Worm (Caenorhabditis elegans) whole organism, L3 larva: ENCODE data around the gene gmn-1.

Source experiments
- R02D3.7 ChIP-seq: fragments of 150-350 bp; optimal IDR thresholded peaks from 2 replicates; lab custom pipeline; 2014; ENCODE audit warnings: missing biosample characterization, missing genetic modification characterization
- ZK546.5 ChIP-seq: sonication (generic microtip); optimal IDR thresholded peaks from 2 replicates; lab custom pipeline; 2017; ENCODE audit warnings: missing biosample characterization, missing genetic modification characterization
- aly-2 ChIP-seq: fragments of 150-350 bp; optimal IDR thresholded peaks from 2 replicates; lab custom pipeline; 2014; ENCODE audit warnings: missing biosample characterization, missing genetic modification characterization
- ama-1 ChIP-seq: fragments of 150-350 bp; optimal IDR thresholded peaks from 2 replicates; lab custom pipeline; 2018
- ceh-16 ChIP-seq: sonication (generic microtip); optimal IDR thresholded peaks from 2 replicates; lab custom pipeline; 2017; ENCODE audit warnings: missing biosample characterization, missing genetic modification characterization
- ceh-28 ChIP-seq: fragments of 150-350 bp; optimal IDR thresholded peaks from 2 replicates; lab custom pipeline; 2014; ENCODE audit warnings: missing biosample characterization, missing genetic modification reagents, missing genetic modification characterization
- ceh-82 ChIP-seq: fragments of 150-350 bp; optimal IDR thresholded peaks from 2 replicates; lab custom pipeline; 2014; ENCODE audit warnings: missing biosample characterization, missing genetic modification characterization
- ceh-9 ChIP-seq: sonication (generic microtip); optimal IDR thresholded peaks from 2 replicates; lab custom pipeline; 2018; ENCODE audit warnings: missing biosample characterization, missing genetic modification characterization
- elt-1 ChIP-seq: fragments of 150-350 bp; optimal IDR thresholded peaks from 2 replicates; lab custom pipeline; 2014; ENCODE audit warnings: missing biosample characterization, missing genetic modification characterization
- elt-2 ChIP-seq: sonication (generic microtip); optimal IDR thresholded peaks from 2 replicates; lab custom pipeline; 2016; ENCODE audit warnings: missing genetic modification reagents, mild to moderate bottlenecking, missing genetic modification characterization, missing compliant biosample characterization
- elt-3 ChIP-seq, 3 experiments: fragments of 150-350 bp in 1 of 3; sonication (generic microtip) in 2 of 3; optimal IDR thresholded peaks; 2 replicates in 2 of 3; 4 replicates in 1 of 3; lab custom pipeline; 2014 to 2017; ENCODE audit warnings: missing biosample characterization in 3 of 3, missing genetic modification characterization in 3 of 3
- eor-1 ChIP-seq, 2 experiments: fragments of 150-350 bp; optimal IDR thresholded peaks; 2 replicates each; lab custom pipeline; 2014 to 2018; ENCODE audit warnings: missing biosample characterization in 2 of 2, missing genetic modification characterization in 2 of 2
- fkh-10 ChIP-seq: sonication (generic microtip); optimal IDR thresholded peaks from 2 replicates; lab custom pipeline; 2017; ENCODE audit warnings: missing biosample characterization, missing genetic modification reagents, missing genetic modification characterization
- fkh-2 ChIP-seq: fragments of 150-350 bp; optimal IDR thresholded peaks from 2 replicates; lab custom pipeline; 2014; ENCODE audit warnings: missing biosample characterization, missing genetic modification reagents, missing genetic modification characterization
- jun-1 ChIP-seq: fragments of 150-350 bp; optimal IDR thresholded peaks from 2 replicates; lab custom pipeline; 2014; ENCODE audit warnings: missing biosample characterization, missing genetic modification reagents, missing genetic modification characterization
- lin-39 ChIP-seq: fragments of 150-350 bp; optimal IDR thresholded peaks from 2 replicates; lab custom pipeline; 2018; ENCODE audit warnings: missing biosample characterization, missing genetic modification reagents, missing genetic modification characterization
- lsy-12 ChIP-seq: sonication (generic microtip); optimal IDR thresholded peaks from 2 replicates; lab custom pipeline; 2016; ENCODE audit warnings: mild to moderate bottlenecking, missing genetic modification characterization, missing compliant biosample characterization
- mdl-1 ChIP-seq: fragments of 150-350 bp; optimal IDR thresholded peaks from 2 replicates; lab custom pipeline; 2014; ENCODE audit warnings: missing biosample characterization, missing genetic modification characterization
- mml-1 ChIP-seq: fragments of 150-350 bp; sonication (generic microtip); optimal IDR thresholded peaks from 3 replicates; lab custom pipeline; 2014; ENCODE audit warnings: missing biosample characterization, missing genetic modification characterization
- nhr-11 ChIP-seq: fragments of 150-350 bp; optimal IDR thresholded peaks from 2 replicates; lab custom pipeline; 2014; ENCODE audit warnings: missing biosample characterization, missing genetic modification characterization
- nhr-12 ChIP-seq: fragments of 150-350 bp; optimal IDR thresholded peaks from 2 replicates; lab custom pipeline; 2014; ENCODE audit warnings: missing biosample characterization, missing genetic modification characterization
- nhr-23 ChIP-seq: fragments of 150-350 bp; optimal IDR thresholded peaks from 2 replicates; lab custom pipeline; 2014; ENCODE audit warnings: missing biosample characterization, missing genetic modification reagents, missing genetic modification characterization
- nhr-237 ChIP-seq: fragments of 150-350 bp; optimal IDR thresholded peaks from 2 replicates; lab custom pipeline; 2014; ENCODE audit warnings: missing biosample characterization, missing genetic modification characterization
- nhr-25 ChIP-seq: sonication (generic microtip); optimal IDR thresholded peaks from 2 replicates; lab custom pipeline; 2017; ENCODE audit warnings: missing biosample characterization, missing genetic modification characterization
- nhr-67 ChIP-seq: fragments of 150-350 bp; optimal IDR thresholded peaks from 2 replicates; lab custom pipeline; 2014; ENCODE audit warnings: missing biosample characterization, missing genetic modification characterization
- nhr-76 ChIP-seq: fragments of 150-350 bp; sonication (generic microtip); optimal IDR thresholded peaks from 5 replicates; lab custom pipeline; 2014; ENCODE audit warnings: missing biosample characterization, missing genetic modification characterization
- nhr-77 ChIP-seq: fragments of 150-350 bp; optimal IDR thresholded peaks from 2 replicates; lab custom pipeline; 2014; ENCODE audit warnings: missing biosample characterization, missing genetic modification characterization
- pqm-1 ChIP-seq: fragments of 150-350 bp; optimal IDR thresholded peaks from 2 replicates; lab custom pipeline; 2017; ENCODE audit warnings: missing biosample characterization, missing genetic modification characterization, inconsistent platforms
- sea-2 ChIP-seq: fragments of 150-350 bp; sonication (generic microtip); optimal IDR thresholded peaks from 4 replicates; lab custom pipeline; 2014; ENCODE audit warnings: missing biosample characterization, missing genetic modification reagents, missing genetic modification characterization
- snpc-4 ChIP-seq: fragments of 150-350 bp; optimal IDR thresholded peaks from 2 replicates; lab custom pipeline; 2014; ENCODE audit warnings: missing biosample characterization, missing genetic modification characterization
- tbx-2 ChIP-seq: sonication (generic microtip); optimal IDR thresholded peaks from 2 replicates; lab custom pipeline; 2016; ENCODE audit warnings: mild to moderate bottlenecking, missing genetic modification characterization, missing compliant biosample characterization
- unc-39 ChIP-seq: sonication (generic microtip); optimal IDR thresholded peaks from 4 replicates; lab custom pipeline; 2017; ENCODE audit warnings: missing biosample characterization, missing genetic modification characterization
- unc-62 ChIP-seq: fragments of 150-350 bp; sonication (generic microtip); optimal IDR thresholded peaks from 4 replicates; lab custom pipeline; 2014; ENCODE audit warnings: missing biosample characterization, missing genetic modification reagents, missing genetic modification characterization
- zag-1 ChIP-seq: fragments of 150-350 bp; optimal IDR thresholded peaks from 2 replicates; lab custom pipeline; 2014; ENCODE audit warnings: missing biosample characterization, missing genetic modification characterization
- ztf-4 ChIP-seq: fragments of 150-350 bp; optimal IDR thresholded peaks from 2 replicates; lab custom pipeline; 2014; ENCODE audit warnings: missing biosample characterization, missing genetic modification characterization

Gene gmn-1

DNA sequence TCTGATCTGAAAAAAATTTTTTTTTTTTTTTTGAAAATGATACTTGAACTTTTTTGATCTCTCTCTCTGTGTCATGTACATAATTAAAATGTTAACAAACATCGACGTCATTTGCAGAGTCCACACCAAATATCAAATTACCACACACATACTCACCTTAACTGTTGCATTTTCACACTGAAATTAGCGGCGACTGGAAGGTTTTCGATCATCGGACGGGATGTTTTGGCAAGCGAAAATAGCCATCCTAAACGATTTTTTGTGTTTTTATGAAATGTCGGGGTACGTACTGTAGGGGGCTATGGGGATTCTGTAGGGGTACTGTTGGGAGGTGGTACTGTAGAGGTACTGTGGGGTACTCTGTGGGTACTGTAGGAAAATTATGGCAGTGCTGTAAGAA is 27.0 kb downstream of the gmn-1 start:
- no peak for TF ChIP-seq lsy-12 (tag; lab: Kevin White, UChicago)

DNA sequence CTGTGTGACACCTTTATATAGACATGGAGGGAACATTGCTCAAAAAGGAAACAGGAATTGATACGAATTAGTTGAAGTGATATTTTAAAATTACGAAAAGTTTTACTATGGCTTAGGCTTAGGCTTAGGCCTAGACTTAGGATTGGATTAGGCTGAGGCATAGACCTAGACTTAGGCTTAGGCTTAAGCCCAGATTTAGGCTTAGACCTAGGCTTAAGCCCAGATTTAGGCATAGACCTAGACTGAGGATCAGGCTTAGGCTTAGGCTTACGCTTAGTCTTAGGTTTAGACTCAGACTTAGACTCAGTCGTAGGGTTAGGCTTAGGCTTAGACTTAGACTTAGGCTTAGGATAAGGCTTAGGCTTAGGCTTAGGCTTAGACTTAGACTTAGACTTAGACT is 29.1 kb downstream of the gmn-1 start:
- TF ChIP-seq ceh-9 (tag; lab: Kevin White, UChicago) (no peak), aly-2 (tag; lab: Kevin White, UChicago) (no peak), lsy-12 (tag; lab: Kevin White, UChicago) (no peak), elt-3 (tag; optimal IDR thresholded peaks at IDR 0.05; lab: Kevin White, UChicago) (no peak), nhr-11 (no peak), lin-39 (no peak), unc-39 (tag; lab: Kevin White, UChicago) (no peak), pqm-1 (tag; lab: Kevin White, UChicago) (no peak), nhr-12 (no peak), snpc-4 (no peak), R02D3.7 (tag; lab: Kevin White, UChicago) (no peak), elt-1 (tag; lab: Kevin White, UChicago) (no peak), tbx-2 (tag; lab: Kevin White, UChicago) (no peak), nhr-25 (tag; lab: Kevin White, UChicago) (no peak), mdl-1 (no peak), ztf-4 (tag; lab: Kevin White, UChicago) (no peak), jun-1 (tag; lab: Kevin White, UChicago) (no peak), sea-2 (GFP tag; lab: Kevin White, UChicago) (no peak), ceh-28 (tag; lab: Kevin White, UChicago) (no peak)

DNA sequence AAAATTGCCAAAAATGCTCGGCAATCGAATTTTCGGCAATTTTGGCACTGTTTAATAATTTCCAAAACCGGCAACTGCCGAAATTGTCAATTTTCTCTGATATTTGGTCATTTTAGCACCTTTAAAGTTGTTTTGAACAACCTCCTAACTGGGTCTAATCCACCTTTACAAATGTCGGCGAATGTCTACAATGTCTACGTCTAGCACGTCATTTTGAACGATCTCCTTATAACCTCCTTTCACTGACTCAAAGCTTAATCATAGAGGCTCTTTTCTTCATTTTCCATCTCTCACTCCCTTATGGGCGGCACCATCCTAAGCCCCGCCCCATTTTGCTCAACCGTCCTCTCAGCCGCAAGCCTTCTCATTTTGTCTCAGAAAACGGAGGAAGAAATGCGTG is 30.9 kb downstream of the gmn-1 start, which contains the start of gene Y75B8A.44:
Gene Y75B8A.44, plus strand, starts transcription at position 301 of the 400 bp plus-strand sequence.
- TF ChIP-seq ztf-4 (tag; lab: Kevin White, UChicago) (no peak), unc-62 (GFP tag; lab: Kevin White, UChicago) (no peak), R02D3.7 (tag; lab: Kevin White, UChicago) (no peak), tbx-2 (tag; lab: Kevin White, UChicago) (no peak), ceh-16 (tag; lab: Kevin White, UChicago) (no peak), nhr-67 (no peak), nhr-76 (no peak), zag-1 (tag; lab: Kevin White, UChicago) (no peak), snpc-4 (no peak), fkh-2 (no peak), eor-1 (tag; optimal IDR thresholded peaks at IDR 0.05; lab: Kevin White, UChicago) (no peak), ama-1 (lab: Kevin White, UChicago) (no peak), pqm-1 (tag; lab: Kevin White, UChicago) (no peak), elt-1 (tag; lab: Kevin White, UChicago) (no peak), mml-1 (tag; lab: Kevin White, UChicago) (no peak)

DNA sequence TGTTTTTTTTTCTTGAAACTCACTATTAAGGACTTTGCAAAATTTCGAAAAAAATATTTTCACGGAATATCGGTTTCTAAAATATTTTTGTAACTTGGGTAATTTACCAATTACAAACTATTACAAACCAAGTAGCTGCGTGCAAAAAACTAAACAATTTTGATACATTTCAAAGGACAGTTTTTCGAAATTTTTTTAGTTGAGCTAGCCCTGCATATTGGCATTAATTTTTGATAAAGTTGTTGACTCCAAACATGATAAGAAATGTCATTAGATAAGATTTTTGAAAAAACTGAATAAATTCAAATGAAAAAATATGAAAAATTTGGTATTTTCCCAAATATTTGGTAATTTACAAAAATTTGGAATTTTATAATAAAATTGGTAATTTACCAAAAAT is 36.9 kb downstream of the gmn-1 start:
- TF ChIP-seq ZK546.5 (tag; lab: Kevin White, UChicago) (no peak), pqm-1 (tag; lab: Kevin White, UChicago) (no peak), elt-2 (peak; percentile 36)

DNA sequence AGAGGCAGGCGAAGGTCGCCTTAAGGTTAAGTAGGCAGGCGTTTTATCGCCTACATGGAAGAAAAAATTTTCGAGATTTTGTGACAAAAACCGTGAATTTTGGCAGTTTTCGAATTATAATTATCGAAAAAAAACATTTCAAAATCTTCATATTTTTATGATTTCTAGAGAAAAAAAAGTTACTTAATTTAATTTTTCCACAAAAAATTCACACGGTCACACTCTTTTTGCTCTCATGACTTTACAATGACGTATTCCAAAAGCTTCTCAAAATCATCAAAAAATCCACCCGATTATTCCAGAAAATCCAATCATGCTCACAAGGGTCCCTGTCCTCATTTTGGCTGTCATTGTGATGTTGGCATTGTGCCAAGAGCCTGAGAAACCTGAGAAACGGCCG is 39.0 kb downstream of the gmn-1 start, which contains the start of gene lury-1:
Gene lury-1, plus strand, starts transcription at position 301 of the 400 bp plus-strand sequence.
- TF ChIP-seq ceh-16 (tag; lab: Kevin White, UChicago), result no peak
- TF ChIP-seq ztf-4 (tag; lab: Kevin White, UChicago), result no peak
- TF ChIP-seq pqm-1 (tag; lab: Kevin White, UChicago), result no peak
- TF ChIP-seq ceh-28 (tag; lab: Kevin White, UChicago), result no peak
- TF ChIP-seq nhr-23 (tag; lab: Kevin White, UChicago), result no peak
- TF ChIP-seq elt-1 (tag; lab: Kevin White, UChicago), result no peak
- TF ChIP-seq, all 47 proteins: peak for 0

DNA sequence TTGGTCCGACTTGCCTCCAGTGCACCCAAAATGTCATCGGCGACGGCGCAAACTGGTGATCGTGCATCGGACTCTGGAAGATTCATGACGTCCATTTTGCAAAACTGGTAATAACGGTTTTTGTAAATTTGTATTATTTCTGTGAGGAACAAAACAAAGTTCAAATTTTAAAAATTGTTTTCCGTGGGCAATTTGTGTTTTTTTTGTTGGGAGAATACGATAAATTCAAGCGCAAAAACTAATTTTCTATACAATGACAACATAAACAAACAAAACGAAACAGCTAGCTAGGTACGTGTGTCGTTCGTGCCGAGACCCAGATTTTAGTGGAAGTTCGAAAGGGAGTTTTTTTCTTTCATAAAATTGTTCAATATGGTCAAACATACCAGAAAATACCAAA is 42.2 kb downstream of the gmn-1 start, which contains the start of gene Y75B8A.10:
Gene Y75B8A.10, minus strand, starts transcription at position 101 of the 400 bp plus-strand sequence.
- TF ChIP-seq snpc-4, result no peak
- no peak for TF ChIP-seq nhr-77 (tag; lab: Kevin White, UChicago)
- no peak for TF ChIP-seq mdl-1
- TF ChIP-seq nhr-11, result no peak
- no peak for TF ChIP-seq aly-2 (tag; lab: Kevin White, UChicago)
- TF ChIP-seq ceh-82 (tag; lab: Kevin White, UChicago), result no peak
- TF ChIP-seq elt-1 (tag; lab: Kevin White, UChicago), result no peak
- TF ChIP-seq jun-1 (tag; lab: Kevin White, UChicago), result no peak
- TF ChIP-seq fkh-10 (GFP tag; lab: Kevin White, UChicago), result no peak
- TF ChIP-seq sea-2 (GFP tag; lab: Kevin White, UChicago), result no peak
- no peak for TF ChIP-seq nhr-237 (tag; lab: Kevin White, UChicago)
